Fruit fly (Drosophila melanogaster) whole organism, wandering third instar larva: ENCODE results near the gene stol.

Experiments used
- Hnf4 ChIP-seq: fragments of 200-800 bp; sonication (Bioruptor generic); optimal IDR thresholded peaks from 2 replicates; lab custom pipeline; 2016; ENCODE audit warnings: missing biosample characterization, mild to moderate bottlenecking, missing genetic modification characterization
- OdsH ChIP-seq: fragments of 200-800 bp; sonication (Bioruptor generic); optimal IDR thresholded peaks from 2 replicates; lab custom pipeline; 2016; ENCODE audit warnings: missing biosample characterization, mild to moderate bottlenecking, missing genetic modification characterization
- jim ChIP-seq: fragments of 175-275, 200-325 bp; sonication (Bioruptor generic); optimal IDR thresholded peaks from 2 replicates; lab custom pipeline; 2016; ENCODE audit warnings: missing biosample characterization, mild to moderate bottlenecking, missing genetic modification characterization
- pan ChIP-seq: fragments of >200 bp; optimal IDR thresholded peaks from 2 replicates; lab custom pipeline; 2017
- psq ChIP-seq: fragments of 200-800 bp; sonication (Bioruptor generic); optimal IDR thresholded peaks from 3 replicates; lab custom pipeline; 2017; ENCODE audit warnings: missing biosample characterization, mild to moderate bottlenecking, missing genetic modification characterization, moderate library complexity
- sage ChIP-seq: fragments of 200-800 bp; sonication (Bioruptor generic); optimal IDR thresholded peaks from 2 replicates; lab custom pipeline; 2016; ENCODE audit warnings: missing biosample characterization, mild to moderate bottlenecking, missing genetic modification characterization
- woc ChIP-seq: sonication (Bioruptor generic); optimal IDR thresholded peaks from 2 replicates; lab custom pipeline; 2016; ENCODE audit warnings: missing biosample characterization, mild to moderate bottlenecking, missing genetic modification characterization

dm6 chr2L:15735918-15736317, 17.8 kb upstream of the stol start:
- TF ChIP-seq OdsH (no peak), psq (GFP tag; lab: Kevin White, UChicago) (no peak), woc (GFP tag; lab: Kevin White, UChicago) (no peak), jim (no peak), sage (GFP tag; lab: Kevin White, UChicago) (no peak), Hnf4 (GFP tag; lab: Kevin White, UChicago) (no peak), pan (no peak)
